Worm (Caenorhabditis elegans) whole organism, young adult: ENCODE data around the gene C34E11.4.
A peak's percentile ranks its signal among the peaks of the same experiment; 100 is the strongest.

Source experiments
- B0336.3 ChIP-seq: fragments of 200-800 bp; sonication (Bioruptor generic); IDR thresholded peaks from 2 replicates; pipeline ENCODE4 v1.3.6; 2022; ENCODE audit warnings: missing genetic modification characterization, missing compliant biosample characterization
- C17E4.6 ChIP-seq: fragments of 200-800 bp; sonication (Bioruptor generic); IDR thresholded peaks from 2 replicates; pipeline ENCODE4 v1.3.6; 2022; ENCODE audit warnings: missing genetic modification reagents, missing genetic modification characterization, missing compliant biosample characterization
- F57A8.1 ChIP-seq: fragments of 200-800 bp; sonication (Bioruptor generic); optimal IDR thresholded peaks from 2 replicates; lab custom pipeline; 2018; ENCODE audit warnings: mild to moderate bottlenecking, missing genetic modification characterization, moderate library complexity, missing compliant biosample characterization
- atf-7 ChIP-seq: sonication (generic microtip); optimal IDR thresholded peaks from 2 replicates; lab custom pipeline; 2017; ENCODE audit warnings: mild to moderate bottlenecking, missing genetic modification characterization, missing compliant biosample characterization
- dpl-1 ChIP-seq: fragments of 150-350 bp; optimal IDR thresholded peaks from 2 replicates; lab custom pipeline; 2014; ENCODE audit warnings: missing biosample characterization, missing genetic modification reagents, missing genetic modification characterization
- hmg-20 ChIP-seq: fragments of 200-800 bp; sonication (Bioruptor generic); IDR thresholded peaks from 2 replicates; pipeline ENCODE4 v1.3.6; 2022; ENCODE audit warnings: missing genetic modification reagents, missing genetic modification characterization, missing compliant biosample characterization
- let-607 ChIP-seq, 2 experiments: fragments of 200-800 bp in 1 of 2; sonication (Bioruptor generic) in 1 of 2; sonication (generic microtip) in 1 of 2; optimal IDR thresholded peaks; 2 replicates each; lab custom pipeline; 2016 to 2018; ENCODE audit warnings: mild to moderate bottlenecking in 2 of 2, missing compliant biosample characterization in 2 of 2, missing genetic modification characterization in 2 of 2, moderate library complexity in 2 of 2, missing genotype in 1 of 2
- lir-1 ChIP-seq: fragments of 200-800 bp; sonication (Bioruptor generic); conservative IDR thresholded peaks from 2 replicates; pipeline ENCODE4 v1.3.6; 2022; ENCODE audit warnings: missing genetic modification reagents, missing genetic modification characterization, missing compliant biosample characterization
- lsl-1 ChIP-seq: fragments of 200-800 bp; sonication (Bioruptor generic); optimal IDR thresholded peaks from 2 replicates; lab custom pipeline; 2018; ENCODE audit warnings: mild to moderate bottlenecking, missing genetic modification characterization, moderate library complexity, missing compliant biosample characterization
- madf-8 ChIP-seq: fragments of 200-800 bp; sonication (Bioruptor generic); conservative IDR thresholded peaks from 2 replicates; pipeline ENCODE4 v1.3.6; 2022; ENCODE audit warnings: missing genetic modification reagents, missing genetic modification characterization, missing compliant biosample characterization
- nhr-80 ChIP-seq: sonication (generic microtip); optimal IDR thresholded peaks from 2 replicates; lab custom pipeline; 2016; ENCODE audit warnings: missing genetic modification characterization, missing compliant biosample characterization
- xnd-1 ChIP-seq: sonication (generic microtip); optimal IDR thresholded peaks from 2 replicates; lab custom pipeline; 2016; ENCODE audit warnings: missing genotype, missing genetic modification reagents, missing genetic modification characterization, missing compliant biosample characterization
- ztf-3 ChIP-seq: fragments of 200-800 bp; sonication (Bioruptor generic); optimal IDR thresholded peaks from 2 replicates; lab custom pipeline; 2018; ENCODE audit warnings: mild to moderate bottlenecking, missing genetic modification characterization, missing compliant biosample characterization

C34E11.4 gene

DNA sequence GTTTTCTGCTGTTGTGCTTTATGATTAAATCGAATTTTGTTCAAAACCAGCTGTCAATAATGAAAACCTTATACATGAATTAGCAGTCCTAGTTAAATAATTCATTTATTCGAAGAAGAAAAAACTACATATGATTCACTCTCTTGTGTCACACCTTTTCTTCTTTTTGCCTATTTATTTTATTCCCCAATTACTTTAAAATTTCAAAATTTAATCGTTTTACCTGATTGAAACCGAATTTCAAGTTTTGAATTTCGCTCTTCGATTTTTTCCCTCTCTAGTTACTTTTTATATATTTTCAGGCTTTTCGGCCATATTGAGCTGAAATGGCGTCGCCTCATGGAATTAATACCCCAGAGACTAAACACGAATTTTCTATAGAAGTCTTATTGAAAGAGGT is 48.5 kb downstream of the C34E11.4 start, which contains the start of gene xtr-1 (continued):
- TF ChIP-seq hmg-20 (GFP tag; lab: Robert Waterston, UW), result no peak
- no peak for TF ChIP-seq xnd-1 (tag; lab: Kevin White, UChicago)
- no peak for TF ChIP-seq atf-7 (tag; lab: Kevin White, UChicago)
- no peak for TF ChIP-seq dpl-1 (GFP tag; lab: Kevin White, UChicago)
- no peak for TF ChIP-seq let-607 (tag; optimal IDR thresholded peaks at IDR 0.05; lab: Kevin White, UChicago)
- TF ChIP-seq lir-1 (GFP tag; lab: Robert Waterston, UW), result no peak
- TF ChIP-seq, all 124 proteins: peak for 0

DNA sequence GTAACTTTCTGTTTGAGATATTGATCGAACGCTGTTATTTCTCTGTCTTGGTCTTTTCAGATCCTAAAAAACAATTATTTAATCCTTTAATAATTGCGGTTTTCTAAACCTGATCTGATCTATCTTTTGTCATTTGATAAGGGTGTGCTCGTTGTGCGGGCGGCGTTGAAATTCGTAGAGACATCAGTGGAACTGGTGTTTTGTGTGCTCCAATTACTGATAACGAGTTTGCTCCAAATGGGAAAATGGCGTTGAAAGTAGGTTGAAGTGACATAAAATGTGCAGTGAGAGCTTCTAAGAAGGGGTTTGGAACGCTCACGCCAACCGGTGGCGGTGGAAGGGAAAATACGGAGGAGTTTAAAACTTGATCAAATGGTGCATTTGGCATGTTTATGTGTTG is 50.4 kb downstream of the C34E11.4 start:
- TF ChIP-seq ztf-3 (GFP tag; lab: Kevin White, UChicago), result no peak
- peak; percentile 58 for TF ChIP-seq nhr-80 (tag; lab: Kevin White, UChicago)

DNA sequence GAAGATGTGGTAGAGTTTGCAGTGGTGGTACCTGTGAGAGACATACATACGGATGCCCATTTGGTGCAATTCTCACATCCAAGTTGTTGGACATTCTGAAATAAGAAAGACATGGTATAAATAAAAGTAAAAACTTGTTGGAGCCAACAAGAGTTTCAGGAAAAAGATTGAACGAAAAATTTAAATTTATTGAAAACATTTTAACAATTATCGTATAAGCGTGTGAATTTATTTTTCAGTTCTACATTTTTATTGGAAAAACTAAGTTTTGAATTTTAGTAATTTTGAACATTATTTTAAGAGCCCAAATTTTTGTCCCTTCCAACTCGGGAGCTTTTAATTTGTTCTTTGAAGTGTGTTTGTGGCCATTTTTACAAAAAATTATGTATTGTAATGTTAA is 50.9 kb downstream of the C34E11.4 start, which contains the start of gene F54F7.8:
TSS of gene F54F7.8 (minus strand) at position 101 of the 400 bp plus-strand sequence.
- TF ChIP-seq F57A8.1 (GFP tag; lab: Kevin White, UChicago) (no peak), B0336.3 (GFP tag; lab: Robert Waterston, UW) (no peak), madf-8 (no peak), hmg-20 (GFP tag; lab: Robert Waterston, UW) (no peak), C17E4.6 (GFP tag; lab: Robert Waterston, UW) (no peak), lsl-1 (GFP tag; lab: Kevin White, UChicago) (no peak)
